Worm (Caenorhabditis elegans) whole organism, L2 larva: ENCODE measurements around the gene F48E8.4.

Experiments used
- C34F6.9 ChIP-seq: fragments of 150-350 bp; optimal IDR thresholded peaks from 2 replicates; lab custom pipeline; 2014; ENCODE audit warnings: missing biosample characterization, missing genetic modification characterization
- F13H6.1 ChIP-seq: sonication (generic microtip); optimal IDR thresholded peaks from 2 replicates; lab custom pipeline; 2016; ENCODE audit warnings: missing genetic modification characterization, missing compliant biosample characterization
- Y55F3AM.14 ChIP-seq: fragments of 200-800 bp; sonication (Bioruptor generic); optimal IDR thresholded peaks from 2 replicates; lab custom pipeline; 2018; ENCODE audit warnings: mild to moderate bottlenecking, missing genetic modification characterization, missing compliant biosample characterization
- alr-1 ChIP-seq: fragments of 150-350 bp; optimal IDR thresholded peaks from 2 replicates; lab custom pipeline; 2014; ENCODE audit warnings: missing biosample characterization, missing genetic modification characterization
- ama-1 ChIP-seq: fragments of 150-350 bp; optimal IDR thresholded peaks from 2 replicates; lab custom pipeline; 2018; ENCODE audit warnings: inconsistent platforms
- blmp-1 ChIP-seq: sonication (generic microtip); optimal IDR thresholded peaks from 2 replicates; lab custom pipeline; 2017; ENCODE audit warnings: missing genetic modification characterization, mild to moderate bottlenecking, missing compliant biosample characterization, antibody characterized with exemption, moderate library complexity; ENCODE audit not compliant: insufficient read depth
- ceh-16 ChIP-seq: fragments of 150-350 bp; optimal IDR thresholded peaks from 2 replicates; lab custom pipeline; 2014; ENCODE audit warnings: missing biosample characterization, missing genetic modification characterization
- ceh-82 ChIP-seq: fragments of 150-350 bp; optimal IDR thresholded peaks from 2 replicates; lab custom pipeline; 2014; ENCODE audit warnings: missing biosample characterization, missing genetic modification characterization
- crh-2 ChIP-seq: sonication (generic microtip); optimal IDR thresholded peaks from 2 replicates; lab custom pipeline; 2017; ENCODE audit warnings: missing biosample characterization, missing genetic modification characterization
- dmd-4 ChIP-seq: sonication (generic microtip); optimal IDR thresholded peaks from 2 replicates; lab custom pipeline; 2017; ENCODE audit warnings: missing biosample characterization, missing genetic modification characterization
- elt-1 ChIP-seq: fragments of 150-350 bp; optimal IDR thresholded peaks from 2 replicates; lab custom pipeline; 2014; ENCODE audit warnings: missing biosample characterization, missing genetic modification characterization
- fos-1 ChIP-seq: fragments of 150-350 bp; optimal IDR thresholded peaks from 2 replicates; lab custom pipeline; 2014; ENCODE audit warnings: missing biosample characterization, missing genetic modification characterization
- gmeb-1 ChIP-seq: fragments of 150-350 bp; optimal IDR thresholded peaks from 2 replicates; lab custom pipeline; 2014; ENCODE audit warnings: missing biosample characterization, missing genetic modification characterization
- lin-13 ChIP-seq: fragments of 150-350 bp; optimal IDR thresholded peaks from 2 replicates; lab custom pipeline; 2014; ENCODE audit warnings: missing biosample characterization, missing genetic modification reagents, missing genetic modification characterization
- lsy-2 ChIP-seq, 2 experiments: fragments of 150-350 bp in 1 of 2; sonication (generic microtip) in 1 of 2; optimal IDR thresholded peaks; 2 replicates each; lab custom pipeline; 2014 to 2017; ENCODE audit warnings: missing biosample characterization in 2 of 2, missing genetic modification characterization in 2 of 2
- mdl-1 ChIP-seq, 2 experiments: fragments of 150-350 bp in 1 of 2; sonication (generic microtip) in 1 of 2; optimal IDR thresholded peaks; 2 replicates each; lab custom pipeline; 2017; ENCODE audit warnings: missing biosample characterization in 2 of 2, missing genetic modification characterization in 2 of 2
- nhr-10 ChIP-seq: sonication (generic microtip); optimal IDR thresholded peaks from 2 replicates; lab custom pipeline; 2017; ENCODE audit warnings: missing biosample characterization, missing genetic modification characterization
- nhr-11 ChIP-seq: fragments of 150-350 bp; optimal IDR thresholded peaks from 2 replicates; lab custom pipeline; 2014; ENCODE audit warnings: missing biosample characterization, missing genetic modification characterization
- nhr-129 ChIP-seq: fragments of 150-350 bp; optimal IDR thresholded peaks from 2 replicates; lab custom pipeline; 2014; ENCODE audit warnings: missing biosample characterization, missing genetic modification characterization
- nhr-237 ChIP-seq: fragments of 150-350 bp; optimal IDR thresholded peaks from 2 replicates; lab custom pipeline; 2014; ENCODE audit warnings: missing biosample characterization, missing genetic modification characterization
- nhr-25 ChIP-seq: fragments of 150-350 bp; sonication (generic microtip); optimal IDR thresholded peaks from 3 replicates; lab custom pipeline; 2014; ENCODE audit warnings: missing biosample characterization, missing genetic modification characterization
- nhr-6 ChIP-seq: fragments of 150-350 bp; optimal IDR thresholded peaks from 2 replicates; lab custom pipeline; 2014; ENCODE audit warnings: missing biosample characterization, missing genetic modification characterization
- peb-1 ChIP-seq: fragments of 150-350 bp; optimal IDR thresholded peaks from 2 replicates; lab custom pipeline; 2014; ENCODE audit warnings: missing biosample characterization, missing genetic modification characterization
- sma-3 ChIP-seq: sonication (generic microtip); optimal IDR thresholded peaks from 2 replicates; lab custom pipeline; 2016; ENCODE audit warnings: missing genetic modification reagents, missing genetic modification characterization, missing compliant biosample characterization
- sma-9 ChIP-seq, 2 experiments: fragments of 150-350 bp in 1 of 2; sonication (generic microtip) in 1 of 2; optimal IDR thresholded peaks; 2 replicates each; lab custom pipeline; 2014 to 2016; ENCODE audit warnings: missing genetic modification characterization in 2 of 2, mild to moderate bottlenecking in 1 of 2, missing biosample characterization in 1 of 2, missing compliant biosample characterization in 1 of 2, missing genetic modification reagents in 1 of 2, moderate library complexity in 1 of 2
- snpc-4 ChIP-seq: fragments of 150-350 bp; optimal IDR thresholded peaks from 2 replicates; lab custom pipeline; 2014; ENCODE audit warnings: missing biosample characterization, missing genetic modification characterization
- unc-39 ChIP-seq: fragments of 150-350 bp; optimal IDR thresholded peaks from 2 replicates; lab custom pipeline; 2014; ENCODE audit warnings: missing biosample characterization, missing genetic modification characterization
- unc-55 ChIP-seq: fragments of 150-350 bp; sonication (generic microtip); optimal IDR thresholded peaks from 3 replicates; lab custom pipeline; 2014; ENCODE audit warnings: missing biosample characterization, missing genetic modification reagents, missing genetic modification characterization
- unc-62 ChIP-seq: fragments of 150-350 bp; optimal IDR thresholded peaks from 2 replicates; lab custom pipeline; 2014; ENCODE audit warnings: missing biosample characterization, missing genetic modification reagents, missing genetic modification characterization
- ztf-11 ChIP-seq: sonication (generic microtip); optimal IDR thresholded peaks from 2 replicates; lab custom pipeline; 2017; ENCODE audit warnings: missing biosample characterization, missing genetic modification characterization

The F48E8.4 gene

ce11 chrIII:5424363-5424762 is 29.0 kb upstream of the F48E8.4 start:
- no peak for TF ChIP-seq nhr-25

DNA sequence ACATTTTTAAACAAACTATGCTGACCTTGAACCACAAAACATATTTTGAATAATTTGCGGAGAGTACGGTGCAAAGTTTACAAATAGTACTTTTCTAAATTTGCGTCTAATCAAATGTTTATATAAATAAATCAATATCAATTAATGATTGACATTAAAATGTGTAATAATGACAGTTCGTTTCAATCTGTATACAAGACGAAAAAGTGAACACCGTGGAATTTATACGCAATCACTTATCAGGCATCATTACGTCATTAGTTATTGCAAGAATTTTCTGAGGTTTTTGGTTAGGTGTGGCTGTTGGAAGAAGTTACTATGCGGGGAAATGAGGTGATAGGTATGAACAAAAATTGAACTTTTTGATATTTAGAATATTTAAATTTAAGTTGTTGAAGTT is 26.3 kb upstream of the F48E8.4 start:
- TF ChIP-seq unc-62, result no peak

DNA sequence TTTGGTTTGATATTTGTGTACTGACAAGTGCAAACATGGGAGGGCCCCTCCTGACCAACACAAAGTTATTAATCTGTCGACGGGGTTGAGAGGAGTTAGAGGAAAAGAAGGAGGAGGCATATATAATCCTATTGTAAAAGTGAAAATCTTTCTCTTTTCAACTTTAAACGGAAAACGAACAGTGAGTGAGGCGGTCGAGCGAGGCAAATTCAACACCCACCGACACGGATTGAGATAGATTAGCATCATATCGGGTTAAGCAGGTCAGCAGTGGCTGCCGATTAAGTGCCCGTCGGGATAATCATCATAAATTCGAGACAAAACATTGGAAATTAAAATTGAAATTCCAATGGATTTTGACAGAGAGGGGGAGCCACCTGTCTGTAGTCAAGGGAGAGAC is 17.1 kb upstream of the F48E8.4 start:
- no peak for TF ChIP-seq elt-1 (tag; lab: Kevin White, UChicago)
- TF ChIP-seq alr-1 (tag; lab: Kevin White, UChicago), result no peak
- no peak for TF ChIP-seq ama-1
- no peak for TF ChIP-seq nhr-6
- TF ChIP-seq blmp-1 (tag; lab: Kevin White, UChicago), result no peak
- TF ChIP-seq ceh-16 (tag; lab: Kevin White, UChicago), result no peak
- TF ChIP-seq fos-1, result no peak
- TF ChIP-seq mdl-1 (tag; optimal IDR thresholded peaks at IDR 0.05; lab: Kevin White, UChicago), result no peak
- TF ChIP-seq snpc-4, result no peak
- TF ChIP-seq F13H6.1 (tag; lab: Kevin White, UChicago), result no peak
- TF ChIP-seq, all 48 proteins: peak for 0

- no peak for TF ChIP-seq sma-3 (GFP tag; lab: Kevin White, UChicago)
- TF ChIP-seq fos-1, result peak; percentile 35
- TF ChIP-seq dmd-4 (tag; lab: Kevin White, UChicago), result no peak
- TF ChIP-seq ceh-16 (tag; lab: Kevin White, UChicago), result no peak
- TF ChIP-seq unc-39 (tag; lab: Kevin White, UChicago), result no peak
- no peak for TF ChIP-seq ceh-82 (tag; lab: Kevin White, UChicago)
- TF ChIP-seq alr-1 (tag; lab: Kevin White, UChicago), result no peak
Observed at ce11 chrIII:5438064-5438463, 15.3 kb upstream of the F48E8.4 start.

DNA sequence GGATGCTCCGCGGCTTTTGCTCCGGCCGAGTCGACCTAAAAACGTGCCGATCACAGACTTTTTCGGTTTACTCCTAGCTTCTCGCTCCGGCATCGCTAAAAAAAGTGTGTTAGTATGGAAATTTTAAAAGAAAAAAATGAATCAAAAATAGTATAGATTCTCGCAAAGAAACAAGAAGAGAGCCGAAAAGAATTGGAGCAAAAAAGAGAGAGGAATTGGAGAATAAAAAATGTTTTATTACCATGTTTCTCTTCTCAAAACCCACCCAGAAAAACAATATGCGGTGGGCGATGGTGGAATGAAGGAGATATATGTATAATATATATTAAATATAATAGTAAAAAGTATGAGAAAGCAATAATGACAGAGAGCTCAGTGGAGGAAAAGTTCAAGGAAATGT is 12.8 kb upstream of the F48E8.4 start, which contains the start of gene W03A5.6:
Gene W03A5.6, minus strand, starts transcription at position 101 of the 400 bp plus-strand sequence.
- TF ChIP-seq F13H6.1 (tag; lab: Kevin White, UChicago) (no peak), peb-1 (tag; lab: Kevin White, UChicago) (no peak), nhr-11 (tag; lab: Kevin White, UChicago) (no peak), nhr-25 (no peak), snpc-4 (no peak)

- peak; percentile 5 for TF ChIP-seq F13H6.1 (tag; lab: Kevin White, UChicago)
- peak; percentile 18 for TF ChIP-seq fos-1
- TF ChIP-seq lin-13, result peak; percentile 44
- no peak for TF ChIP-seq nhr-237 (tag; lab: Kevin White, UChicago)
- TF ChIP-seq C34F6.9 (tag; lab: Kevin White, UChicago), result peak; percentile 80
- peak; percentile 66 for TF ChIP-seq nhr-129 (tag; lab: Kevin White, UChicago)
- TF ChIP-seq ztf-11, result no peak
- peak; percentile 94 to 99 for TF ChIP-seq lsy-2 (tag; optimal IDR thresholded peaks at IDR 0.05; lab: Kevin White, UChicago)
- TF ChIP-seq crh-2 (tag; lab: Kevin White, UChicago), result peak; percentile 41
- TF ChIP-seq unc-55 (GFP tag; lab: Kevin White, UChicago), result peak; percentile 85
- peak; percentile 19 for TF ChIP-seq sma-9 (GFP tag; optimal IDR thresholded peaks at IDR 0.05; lab: Kevin White, UChicago)
- TF ChIP-seq sma-9 (tag; optimal IDR thresholded peaks at IDR 0.05; lab: Kevin White, UChicago), result no peak
Observed at ce11 chrIII:5442711-5443253, 10.6 kb upstream of the F48E8.4 start, which contains the start of the genes T24G10.2 and disl-2. T24G10.2 (minus strand) TSS chrIII:5442761. disl-2 (plus strand) TSS chrIII:5443167.

ce11 chrIII:5448177-5448576 is 5.2 kb upstream of the F48E8.4 start, which contains the start of gene skpt-1:
skpt-1 (minus strand) TSS chrIII:5448395.
- TF ChIP-seq unc-55 (GFP tag; lab: Kevin White, UChicago) (peak; percentile 65), nhr-10 (tag; lab: Kevin White, UChicago) (no peak), elt-1 (tag; lab: Kevin White, UChicago) (no peak), Y55F3AM.14 (GFP tag; lab: Kevin White, UChicago) (no peak), fos-1 (peak; percentile 9), lsy-2 (tag; optimal IDR thresholded peaks at IDR 0.05; lab: Kevin White, UChicago) (peak in 1 of 2 experiments; percentile 76), C34F6.9 (tag; lab: Kevin White, UChicago) (peak; percentile 51), F13H6.1 (tag; lab: Kevin White, UChicago) (no peak), gmeb-1 (tag; lab: Kevin White, UChicago) (peak; percentile 82), nhr-129 (tag; lab: Kevin White, UChicago) (peak; percentile 7)
